Fruit fly (Drosophila melanogaster) whole organism, embryonic: Measurements from ENCODE around the gene PCNA2.

ENCODE experiments used
- Abd-B ChIP-seq: fragments of 200-800 bp; sonication (Bioruptor generic); optimal IDR thresholded peaks from 2 replicates; lab custom pipeline; 2018; ENCODE audit warnings: missing biosample characterization, mild to moderate bottlenecking, missing genetic modification characterization, moderate library complexity
- Ada2b ChIP-seq: fragments of 200-800 bp; sonication (Bioruptor generic); IDR thresholded peaks from 2 replicates; pipeline ENCODE4 v1.3.6; 2022; ENCODE audit warnings: missing biosample characterization, missing genetic modification characterization
- CG1024 ChIP-seq: fragments of 200-800 bp; sonication (Bioruptor generic); IDR thresholded peaks from 2 replicates; pipeline ENCODE4 v1.3.6; 2022; ENCODE audit warnings: missing biosample characterization, missing genetic modification characterization
- CG10366 ChIP-seq: fragments of 200-800 bp; sonication (Bioruptor generic); IDR thresholded peaks from 2 replicates; pipeline ENCODE4 v1.3.6; 2022; ENCODE audit warnings: missing biosample characterization, missing genetic modification characterization
- CG10431 ChIP-seq: fragments of 200-800 bp; sonication (Bioruptor generic); optimal IDR thresholded peaks from 3 replicates; lab custom pipeline; 2018; ENCODE audit warnings: missing biosample characterization, mild to moderate bottlenecking, missing genetic modification characterization
- CG10979 ChIP-seq: fragments of 200-800 bp; sonication (Bioruptor generic); optimal IDR thresholded peaks from 2 replicates; lab custom pipeline; 2018; ENCODE audit warnings: missing biosample characterization, mild to moderate bottlenecking, missing genetic modification characterization, moderate library complexity
- CG11398 ChIP-seq: fragments of 200-800 bp; sonication (Bioruptor generic); optimal IDR thresholded peaks from 2 replicates; lab custom pipeline; 2016; ENCODE audit warnings: missing biosample characterization, missing genetic modification characterization
- CG1647 ChIP-seq: fragments of 200-800 bp; sonication (Bioruptor generic); optimal IDR thresholded peaks from 3 replicates; lab custom pipeline; 2016; ENCODE audit warnings: missing biosample characterization, missing genetic modification characterization
- CG16779 ChIP-seq: fragments of 200-800 bp; sonication (Bioruptor generic); IDR thresholded peaks from 2 replicates; pipeline ENCODE4 v1.3.6; 2022; ENCODE audit warnings: missing biosample characterization, missing genetic modification characterization
- CG17829 ChIP-seq: fragments of 200-800 bp; optimal IDR thresholded peaks from 2 replicates; lab custom pipeline; 2019; ENCODE audit warnings: missing biosample characterization, mild to moderate bottlenecking, missing genetic modification characterization, moderate library complexity
- CG2120 ChIP-seq: fragments of 200-800 bp; sonication (Bioruptor generic); optimal IDR thresholded peaks from 3 replicates; lab custom pipeline; 2016; ENCODE audit warnings: missing biosample characterization, missing genetic modification characterization
- CG2875 ChIP-seq: fragments of 200-800 bp; sonication (Bioruptor generic); optimal IDR thresholded peaks from 2 replicates; lab custom pipeline; 2017; ENCODE audit warnings: missing biosample characterization, mild to moderate bottlenecking, missing genetic modification characterization, missing genetic modification reagents
- CG30431 ChIP-seq: fragments of 200-800 bp; sonication (Bioruptor generic); optimal IDR thresholded peaks from 2 replicates; lab custom pipeline; 2017; ENCODE audit warnings: missing biosample characterization, missing genetic modification characterization
- CG4328 ChIP-seq: fragments of 200-800 bp; sonication (Bioruptor generic); optimal IDR thresholded peaks from 3 replicates; lab custom pipeline; 2017; ENCODE audit warnings: missing biosample characterization, missing genetic modification reagents, missing genetic modification characterization
- CG5245 ChIP-seq: fragments of 200-800 bp; sonication (Bioruptor generic); optimal IDR thresholded peaks from 3 replicates; lab custom pipeline; 2016; ENCODE audit warnings: missing biosample characterization, missing genetic modification characterization
- CG6689 ChIP-seq: fragments of 200-800 bp; sonication (Bioruptor generic); IDR thresholded peaks from 2 replicates; pipeline ENCODE4 v1.3.6; 2022; ENCODE audit warnings: missing biosample characterization, missing genetic modification characterization
- CG7745 ChIP-seq: fragments of 200-800 bp; sonication (Bioruptor generic); optimal IDR thresholded peaks from 2 replicates; lab custom pipeline; 2018; ENCODE audit warnings: missing biosample characterization, mild to moderate bottlenecking, missing genetic modification characterization, moderate library complexity
- CG7786 ChIP-seq: fragments of 200-800 bp; sonication (Bioruptor generic); optimal IDR thresholded peaks from 2 replicates; lab custom pipeline; 2016; ENCODE audit warnings: missing biosample characterization, missing genetic modification characterization
- CG8388 ChIP-seq: fragments of 200-800 bp; sonication (Bioruptor generic); optimal IDR thresholded peaks from 2 replicates; lab custom pipeline; 2019; ENCODE audit warnings: missing biosample characterization, mild to moderate bottlenecking, missing genetic modification characterization, moderate library complexity
- Dad ChIP-seq: fragments of 200-800 bp; sonication (Bioruptor generic); optimal IDR thresholded peaks from 3 replicates; lab custom pipeline; 2016; ENCODE audit warnings: missing biosample characterization, missing genetic modification characterization
- Dip3 ChIP-seq: fragments of 200-800 bp; sonication (Bioruptor generic); optimal IDR thresholded peaks from 3 replicates; lab custom pipeline; 2016; ENCODE audit warnings: missing biosample characterization, missing genetic modification characterization
- H15 ChIP-seq: fragments of 200-800 bp; sonication (Bioruptor generic); IDR thresholded peaks from 3 replicates; pipeline ENCODE4 v1.3.6; 2022; ENCODE audit warnings: missing biosample characterization, missing genetic modification characterization
- Hr78 ChIP-seq, 2 experiments: fragments of 200-800 bp in 1 of 2; fragments of >200 bp in 1 of 2; sonication (Bioruptor generic) in 1 of 2; optimal IDR thresholded peaks; 2 replicates each; lab custom pipeline; 2017 to 2019; ENCODE audit warnings: missing biosample characterization in 2 of 2, missing genetic modification characterization in 2 of 2, mild to moderate bottlenecking in 1 of 2, moderate library complexity in 1 of 2
- MBD-R2 ChIP-seq: fragments of 200-800 bp; sonication (Bioruptor generic); IDR thresholded peaks from 2 replicates; pipeline ENCODE4 v1.3.6; 2022; ENCODE audit warnings: missing biosample characterization, missing genetic modification characterization
- Poxn ChIP-seq: fragments of 200-800 bp; sonication (Bioruptor generic); IDR thresholded peaks from 2 replicates; pipeline ENCODE4 v1.3.6; 2022; ENCODE audit warnings: missing biosample characterization, missing genetic modification characterization
- Ssrp ChIP-seq: fragments of 200-800 bp; sonication (Bioruptor generic); optimal IDR thresholded peaks from 2 replicates; lab custom pipeline; 2018; ENCODE audit warnings: missing biosample characterization, mild to moderate bottlenecking, missing genetic modification characterization, moderate library complexity
- Stat92E ChIP-seq, 3 experiments: fragments of >200 bp in 2 of 3; fragments of 200-800 bp in 1 of 3; sonication (Bioruptor generic) in 1 of 3; optimal IDR thresholded peaks; 2 replicates each; lab custom pipeline; 2017 to 2019; ENCODE audit warnings: missing biosample characterization in 3 of 3, missing genetic modification characterization in 3 of 3, mild to moderate bottlenecking in 1 of 3, moderate library complexity in 1 of 3
- Tbp ChIP-seq: fragments of >200 bp; optimal IDR thresholded peaks from 2 replicates; lab custom pipeline; 2018; ENCODE audit warnings: missing biosample characterization, missing genetic modification characterization
- Xrp1 ChIP-seq: fragments of 200-800 bp; sonication (Bioruptor generic); IDR thresholded peaks from 2 replicates; pipeline ENCODE4 v1.3.6; 2022; ENCODE audit warnings: missing biosample characterization, missing genetic modification characterization
- bigmax ChIP-seq: fragments of 200-800 bp; sonication (Bioruptor generic); optimal IDR thresholded peaks from 2 replicates; lab custom pipeline; 2018; ENCODE audit warnings: missing biosample characterization, mild to moderate bottlenecking, missing genetic modification characterization
- chinmo ChIP-seq: fragments of 200-800 bp; sonication (Bioruptor generic); IDR thresholded peaks from 4 replicates; pipeline ENCODE4 v1.3.6; 2022; ENCODE audit warnings: missing biosample characterization, missing genetic modification characterization; ENCODE audit not compliant: partially characterized antibody
- corto ChIP-seq: fragments of 200-800 bp; sonication (Bioruptor generic); optimal IDR thresholded peaks from 2 replicates; lab custom pipeline; 2016; ENCODE audit warnings: missing biosample characterization, mild to moderate bottlenecking, missing genetic modification characterization, moderate library complexity
- crol ChIP-seq: fragments of 200-800 bp; sonication (Bioruptor generic); IDR thresholded peaks from 2 replicates; pipeline ENCODE4 v1.3.6; 2022; ENCODE audit warnings: missing biosample characterization, missing genetic modification characterization
- dan ChIP-seq: fragments of 200-800 bp; sonication (Bioruptor generic); IDR thresholded peaks from 2 replicates; pipeline ENCODE4 v1.3.6; 2022; ENCODE audit warnings: missing biosample characterization, missing genetic modification characterization
- disco-r ChIP-seq: fragments of 200-800 bp; sonication (Bioruptor generic); optimal IDR thresholded peaks from 2 replicates; lab custom pipeline; 2016; ENCODE audit warnings: missing biosample characterization, missing genetic modification characterization
- eve ChIP-seq, 2 experiments: fragments of >200 bp; optimal IDR thresholded peaks; 2 replicates each; lab custom pipeline; 2017; ENCODE audit warnings: missing biosample characterization in 2 of 2, missing genetic modification characterization in 2 of 2
- ewg ChIP-seq: fragments of 200-800 bp; sonication (Bioruptor generic); optimal IDR thresholded peaks from 3 replicates; lab custom pipeline; 2017; ENCODE audit warnings: mild to moderate bottlenecking, missing biosample characterization, missing genetic modification reagents, missing genetic modification characterization
- gro ChIP-seq: fragments of 200-800 bp; sonication (Bioruptor generic); optimal IDR thresholded peaks from 2 replicates; lab custom pipeline; 2016; ENCODE audit warnings: missing biosample characterization, missing genetic modification characterization
- her ChIP-seq: fragments of 200-800 bp; sonication (Bioruptor generic); optimal IDR thresholded peaks from 2 replicates; lab custom pipeline; 2016; ENCODE audit warnings: missing biosample characterization, missing genetic modification characterization
- kah ChIP-seq: fragments of 200-800 bp; sonication (Bioruptor generic); optimal IDR thresholded peaks from 2 replicates; lab custom pipeline; 2018; ENCODE audit warnings: missing biosample characterization, mild to moderate bottlenecking, missing genetic modification characterization
- nom ChIP-seq: fragments of 200-800 bp; sonication (Bioruptor generic); optimal IDR thresholded peaks from 2 replicates; lab custom pipeline; 2017; ENCODE audit warnings: missing biosample characterization, missing genetic modification characterization, mild to moderate bottlenecking, moderate library complexity, missing genetic modification reagents
- onecut ChIP-seq: fragments of 200-800 bp; sonication (Bioruptor generic); IDR thresholded peaks from 2 replicates; pipeline ENCODE4 v1.3.6; 2022; ENCODE audit warnings: missing biosample characterization, missing genetic modification characterization
- p53 ChIP-seq: fragments of 200-800 bp; sonication (Bioruptor generic); optimal IDR thresholded peaks from 2 replicates; lab custom pipeline; 2016; ENCODE audit warnings: missing biosample characterization, missing genetic modification characterization
- ro ChIP-seq: fragments of 200-800 bp; sonication (Bioruptor generic); IDR thresholded peaks from 2 replicates; pipeline ENCODE4 v1.3.6; 2022; ENCODE audit warnings: missing biosample characterization, missing genetic modification characterization
- sc ChIP-seq, 3 experiments: fragments of >200 bp in 2 of 3; fragments of 200-800 bp in 1 of 3; sonication (Bioruptor generic) in 1 of 3; optimal IDR thresholded peaks; 2 replicates in 2 of 3; 3 replicates in 1 of 3; lab custom pipeline; 2017; ENCODE audit warnings: mild to moderate bottlenecking in 1 of 3, missing biosample characterization in 1 of 3, missing genetic modification characterization in 1 of 3, missing genetic modification reagents in 1 of 3
- sens ChIP-seq: fragments of 200-800 bp; sonication (Bioruptor generic); peaks from one replicate; lab custom pipeline; 2016; ENCODE audit warnings: missing biosample characterization, missing genetic modification characterization
- sna ChIP-seq: fragments of 200-800 bp; sonication (Bioruptor generic); IDR thresholded peaks from 2 replicates; pipeline ENCODE4 v1.3.6; 2022; ENCODE audit warnings: missing biosample characterization, missing genetic modification characterization; ENCODE audit not compliant: partially characterized antibody
- tap ChIP-seq: fragments of 200-800 bp; optimal IDR thresholded peaks from 3 replicates; lab custom pipeline; 2019; ENCODE audit warnings: missing biosample characterization, mild to moderate bottlenecking, missing genetic modification characterization, moderate library complexity
- unpg ChIP-seq: fragments of 200-800 bp; sonication (Bioruptor generic); optimal IDR thresholded peaks from 3 replicates; lab custom pipeline; 2018; ENCODE audit warnings: missing biosample characterization, mild to moderate bottlenecking, missing genetic modification characterization, moderate library complexity

Gene PCNA2

DNA sequence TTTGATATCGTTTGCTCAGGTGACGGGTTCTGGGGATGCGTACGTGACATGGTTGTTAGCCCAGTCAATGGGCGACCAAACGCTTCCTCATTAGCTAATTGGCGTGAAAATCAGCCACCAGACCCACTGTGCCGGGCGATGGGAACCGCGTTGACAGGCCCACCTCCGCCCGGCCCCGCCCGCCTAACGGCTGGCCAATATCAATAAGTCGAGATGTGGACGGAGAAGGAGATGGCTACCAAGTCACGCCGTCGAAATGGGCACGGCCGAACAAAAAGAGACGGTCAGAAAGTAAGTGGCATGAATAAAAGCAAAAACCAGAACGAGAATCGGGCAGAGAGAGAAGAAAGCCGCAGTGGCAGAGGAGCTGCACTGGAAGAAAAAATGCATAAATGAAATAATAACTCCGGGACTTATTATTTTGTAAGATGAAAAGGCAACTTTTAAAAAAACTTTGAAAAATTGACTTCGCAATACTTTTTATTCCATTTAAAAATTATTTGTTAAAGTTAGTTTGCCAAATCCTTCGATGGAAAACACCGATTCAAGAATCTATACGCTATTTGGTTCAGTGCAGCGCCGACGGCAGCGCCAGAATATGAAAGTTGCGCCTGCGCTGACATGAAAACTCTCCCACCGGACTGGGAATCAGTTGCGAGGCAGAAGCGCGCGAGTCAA lies 45.9 kb downstream of the PCNA2 start, which contains the start of gene CG13082 (continued):
- peak; percentile 53 for TF ChIP-seq nom (GFP tag; lab: Kevin White, UChicago)
- no peak for TF ChIP-seq p53 (GFP tag; lab: Kevin White, UChicago)
- TF ChIP-seq gro, result no peak
- TF ChIP-seq Hr78 (GFP tag; optimal IDR thresholded peaks at IDR 0.05; lab: Kevin White, UChicago), result no peak
- peak; percentile 51; the same call in 1 of the 2 replicates for TF ChIP-seq CG6689 (GFP tag; lab: Robert Waterston, UW)
- TF ChIP-seq CG8388, result peak; percentile 69
- TF ChIP-seq Ada2b (GFP tag; lab: Robert Waterston, UW), result no peak
- peak; percentile 27 for TF ChIP-seq Dip3 (GFP tag; lab: Kevin White, UChicago)
- no peak for TF ChIP-seq CG7745 (tag; lab: Kevin White, UChicago)
- peak; percentile 65 for TF ChIP-seq crol (GFP tag; lab: Robert Waterston, UW)
- TF ChIP-seq CG5245 (GFP tag; lab: Kevin White, UChicago), result peak; percentile 36
- peak; percentile 81 for TF ChIP-seq Xrp1 (GFP tag; lab: Robert Waterston, UW)
- no peak for TF ChIP-seq kah (GFP tag; lab: Kevin White, UChicago)
- peak; percentile 85 for TF ChIP-seq CG10979 (tag; lab: Kevin White, UChicago)
- TF ChIP-seq CG2875 (GFP tag; lab: Kevin White, UChicago), result peak; percentile 59
- no peak for TF ChIP-seq CG2120 (GFP tag; lab: Kevin White, UChicago)
- no peak for TF ChIP-seq CG11398 (GFP tag; lab: Kevin White, UChicago)
- TF ChIP-seq CG10366 (GFP tag; lab: Robert Waterston, UW), result no peak; the same call in 1 of the 2 replicates
- no peak for TF ChIP-seq ro (GFP tag; lab: Robert Waterston, UW)
- TF ChIP-seq CG1647, result no peak
- TF ChIP-seq CG10431, result peak; percentile 70
- TF ChIP-seq CG1024 (GFP tag; lab: Robert Waterston, UW), result no peak
- no peak for TF ChIP-seq eve (GFP tag; optimal IDR thresholded peaks at IDR 0.05; lab: Kevin White, UChicago)
- TF ChIP-seq CG17829 (tag; lab: Kevin White, UChicago), result peak; percentile 78
- peak; percentile 93 for TF ChIP-seq sens
- 0 out of 3 replicates have a peak, but pooled peaks have one; percentile 11 for TF ChIP-seq H15 (GFP tag; lab: Robert Waterston, UW)
- TF ChIP-seq chinmo (GFP tag; lab: Robert Waterston, UW), result no peak
- peak; percentile 35 for TF ChIP-seq Ssrp
- TF ChIP-seq tap, result peak; percentile 20
- peak; percentile 13; the same call in 1 of the 2 replicates for TF ChIP-seq onecut
- TF ChIP-seq sna (GFP tag; lab: Robert Waterston, UW), result no peak
- no peak for TF ChIP-seq Poxn (GFP tag; lab: Robert Waterston, UW)
- no peak for TF ChIP-seq CG16779 (GFP tag; lab: Robert Waterston, UW)
- peak; percentile 52 for TF ChIP-seq ewg
- peak in 1 of 3 experiments; percentile 65 for TF ChIP-seq Stat92E (GFP tag; optimal IDR thresholded peaks at IDR 0.05; lab: Kevin White, UChicago)
- TF ChIP-seq sc (optimal IDR thresholded peaks at IDR 0.05; lab: Kevin White, UChicago), result no peak
- TF ChIP-seq sc (GFP tag; optimal IDR thresholded peaks at IDR 0.05; lab: Kevin White, UChicago), result peak; percentile 61
- TF ChIP-seq Dad (GFP tag; lab: Kevin White, UChicago), result no peak
- TF ChIP-seq her (GFP tag; lab: Kevin White, UChicago), result no peak
- peak; percentile 8 for TF ChIP-seq Abd-B (GFP tag; lab: Kevin White, UChicago)
- peak; percentile 63 for TF ChIP-seq unpg (GFP tag; lab: Kevin White, UChicago)
- TF ChIP-seq MBD-R2 (GFP tag; lab: Robert Waterston, UW), result no peak
- no peak for TF ChIP-seq Tbp (GFP tag; lab: Kevin White, UChicago)
- no peak for TF ChIP-seq bigmax
- TF ChIP-seq CG7786, result no peak
- peak; percentile 35 for TF ChIP-seq corto (GFP tag; lab: Kevin White, UChicago)
- TF ChIP-seq CG30431 (GFP tag; lab: Kevin White, UChicago), result peak; percentile 27
- TF ChIP-seq dan (GFP tag; lab: Robert Waterston, UW), result no peak
- no peak for TF ChIP-seq disco-r
- no peak for TF ChIP-seq CG4328 (GFP tag; lab: Kevin White, UChicago)
